Worm (Caenorhabditis elegans) whole organism, L4/young adult: Measurements from ENCODE around the gene K08D10.13.
"Not testable (repeated sequence)": the region's sequence is repeated elsewhere in the genome, so short reads cannot be mapped to it uniquely, and the experiment has no call there.

Experiments
- W03F9.2 ChIP-seq: fragments of 150-350 bp; optimal IDR thresholded peaks from 2 replicates; lab custom pipeline; 2014; ENCODE audit warnings: missing biosample characterization, missing genetic modification characterization
- dao-5 ChIP-seq: sonication (generic microtip); optimal IDR thresholded peaks from 2 replicates; lab custom pipeline; 2016; ENCODE audit warnings: missing genotype, missing genetic modification characterization, moderate library complexity, missing compliant biosample characterization
- him-1 ChIP-seq: sonication (generic microtip); optimal IDR thresholded peaks from 2 replicates; lab custom pipeline; 2016; ENCODE audit warnings: missing genotype, missing genetic modification reagents, missing genetic modification characterization, missing compliant biosample characterization

Gene K08D10.13

DNA sequence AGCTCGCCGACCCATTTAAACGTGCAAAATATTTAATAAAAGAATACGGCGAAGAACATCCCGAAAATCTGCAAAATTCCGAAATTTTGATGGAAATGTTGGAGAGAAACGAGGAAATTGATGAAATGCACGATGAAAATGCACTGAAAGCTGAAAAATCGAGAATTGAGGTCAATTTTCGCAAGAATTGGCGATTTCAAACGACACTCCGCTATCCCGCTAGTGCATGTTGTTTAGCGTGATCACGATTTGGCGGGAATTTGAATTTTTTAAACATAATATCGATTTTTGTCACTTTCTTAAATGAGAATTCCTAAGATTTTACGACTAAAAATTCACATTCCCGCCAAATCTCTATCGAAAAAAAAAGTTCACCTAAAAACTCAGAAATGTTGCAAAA, 6.2 kb upstream of the K08D10.13 start:
- TF ChIP-seq W03F9.2 (tag; lab: Kevin White, UChicago): no peak
- TF ChIP-seq him-1 (tag; lab: Kevin White, UChicago): no peak
- TF ChIP-seq dao-5 (tag; lab: Kevin White, UChicago): no peak

DNA sequence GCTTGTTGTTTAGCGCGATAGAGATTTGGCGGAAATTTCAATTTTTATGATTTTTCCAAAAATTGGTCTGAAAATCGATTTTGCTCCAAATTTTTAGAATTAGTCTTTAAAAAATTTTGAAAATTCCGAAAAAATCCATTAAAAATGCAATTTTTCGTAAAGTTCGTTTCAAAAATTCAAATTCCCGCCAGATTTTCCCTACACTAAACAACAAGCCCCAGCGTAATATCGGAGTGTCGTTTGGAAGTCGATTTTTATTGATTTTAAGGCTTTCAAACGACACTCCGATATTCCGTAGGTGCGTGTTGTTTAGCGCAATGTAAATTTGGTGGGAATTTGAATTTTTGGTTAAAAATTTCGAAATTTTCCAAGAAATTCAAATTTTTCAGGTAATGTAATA, 5.3 kb upstream of the K08D10.13 start:
- TF ChIP-seq dao-5 (tag; lab: Kevin White, UChicago) (no peak), W03F9.2 (tag; lab: Kevin White, UChicago) (no peak), him-1 (tag; lab: Kevin White, UChicago) (no peak)

DNA sequence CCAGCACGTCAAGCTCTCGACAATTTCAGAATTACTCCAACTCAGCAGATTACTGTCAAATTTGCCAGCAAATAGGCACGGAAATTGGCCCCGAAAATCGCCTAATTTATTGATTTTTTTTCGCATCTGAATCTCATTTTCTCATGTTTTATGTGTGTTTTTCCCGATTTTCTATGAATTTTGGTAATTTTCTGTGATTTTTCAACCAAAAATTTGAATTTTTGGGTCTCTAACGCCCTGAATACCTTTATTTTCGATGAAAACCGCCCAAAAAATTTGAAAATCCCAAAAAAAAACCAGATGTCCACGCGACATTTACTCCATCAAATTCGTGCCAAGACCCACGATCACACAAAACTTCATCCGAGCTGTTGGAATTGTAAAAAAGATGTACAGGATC, 4.7 kb upstream of the K08D10.13 start, which contains the start of gene dnj-15:
dnj-15 (plus strand) TSS at position 301 of the 400 bp plus-strand sequence.
- TF ChIP-seq him-1 (tag; lab: Kevin White, UChicago) (no peak), dao-5 (tag; lab: Kevin White, UChicago) (no peak), W03F9.2 (tag; lab: Kevin White, UChicago) (no peak)

- TF ChIP-seq W03F9.2 (tag; lab: Kevin White, UChicago): no peak
Measured at ce11 chrIV:4173789-4174188, 2.4 kb upstream of the K08D10.13 start, which contains the start of gene rnp-3. Gene rnp-3 (plus strand): TSS chrIV:4174089.

ce11 chrIV:4172242-4172641, 861 bp upstream of the K08D10.13 start:
- TF ChIP-seq him-1 (tag; lab: Kevin White, UChicago) (no peak), dao-5 (tag; lab: Kevin White, UChicago) (no peak), W03F9.2 (tag; lab: Kevin White, UChicago) (no peak)

ce11 chrIV:4167296-4167695, 4.1 kb downstream of the K08D10.13 start:
- TF ChIP-seq him-1 (tag; lab: Kevin White, UChicago) (no peak), W03F9.2 (tag; lab: Kevin White, UChicago) (no peak), dao-5 (tag; lab: Kevin White, UChicago) (no peak)

DNA sequence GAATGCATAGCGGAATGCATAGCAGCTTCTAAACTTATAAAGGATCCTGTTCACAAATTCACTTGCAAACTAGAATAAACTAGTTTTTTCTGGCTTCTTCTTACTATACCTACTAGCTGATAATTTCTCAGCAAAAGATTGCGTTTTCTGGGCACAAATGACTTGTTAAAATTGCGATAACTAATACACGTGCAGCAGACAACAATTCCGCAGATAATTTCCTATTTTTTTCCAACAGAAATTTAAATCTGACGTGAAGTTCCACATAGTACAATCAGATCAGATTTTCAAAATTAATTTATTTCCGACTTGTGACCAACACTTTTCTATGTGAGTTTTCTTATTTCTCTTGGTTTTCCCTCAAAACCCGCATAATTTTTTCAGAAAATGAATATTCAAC, 7.0 kb downstream of the K08D10.13 start, which contains the start of gene scrm-8:
scrm-8 (plus strand) TSS at position 301 of the 400 bp plus-strand sequence.
- no peak for TF ChIP-seq him-1 (tag; lab: Kevin White, UChicago)
- TF ChIP-seq dao-5 (tag; lab: Kevin White, UChicago): no peak
- TF ChIP-seq W03F9.2 (tag; lab: Kevin White, UChicago): no peak

DNA sequence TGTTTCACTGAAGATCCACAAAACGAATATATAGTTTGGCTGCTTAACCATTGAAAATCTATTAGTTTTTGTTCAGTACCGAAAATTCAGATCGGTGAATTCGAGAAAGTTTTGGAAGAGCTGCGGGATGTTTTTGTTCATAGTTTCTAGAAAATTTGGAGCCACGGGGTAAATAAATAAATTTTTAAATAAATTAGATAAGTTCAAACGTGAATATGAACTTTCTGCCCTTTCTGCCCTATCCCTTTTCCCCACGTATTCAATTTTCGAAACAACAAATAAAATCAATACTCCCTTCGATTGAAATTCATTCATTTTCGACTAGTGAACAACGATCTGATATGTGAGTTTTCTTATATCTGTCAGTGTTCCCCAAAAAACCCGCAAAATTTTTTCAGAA, 9.3 kb downstream of the K08D10.13 start, which contains the start of gene scrm-5:
scrm-5 (plus strand) TSS at position 301 of the 400 bp plus-strand sequence.
- TF ChIP-seq dao-5 (tag; lab: Kevin White, UChicago) (no peak), him-1 (tag; lab: Kevin White, UChicago) (no peak), W03F9.2 (tag; lab: Kevin White, UChicago) (no peak)

DNA sequence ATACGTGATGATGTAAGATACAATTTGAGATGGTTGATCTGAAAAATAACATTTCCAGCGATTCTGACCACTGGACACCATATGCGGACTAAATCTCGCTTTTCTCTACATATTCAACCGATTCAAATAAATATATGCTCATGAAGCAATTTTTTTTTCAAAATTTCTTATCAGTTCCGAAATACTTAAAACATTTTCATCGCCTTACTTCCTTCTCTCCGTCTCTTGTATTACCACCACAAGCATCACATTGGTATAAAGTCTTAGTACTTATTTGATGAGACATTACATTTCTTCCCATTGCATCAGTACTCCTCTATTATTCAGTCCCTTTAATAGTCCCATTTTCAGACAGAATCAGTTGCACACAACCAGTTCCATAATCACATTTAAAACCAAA, 16.7 kb downstream of the K08D10.13 start, which contains the start of gene K08D10.14:
K08D10.14 (plus strand) TSS at position 301 of the 400 bp plus-strand sequence.
- TF ChIP-seq him-1 (tag; lab: Kevin White, UChicago): no peak
- no peak for TF ChIP-seq W03F9.2 (tag; lab: Kevin White, UChicago)
- TF ChIP-seq dao-5 (tag; lab: Kevin White, UChicago): no peak

ce11 chrIV:4152143-4152542, 19.2 kb downstream of the K08D10.13 start, which contains the start of the genes K08D10.10 and R07C12.1:
Gene K08D10.10 (plus strand): TSS chrIV:4152235.
Gene R07C12.1 (plus strand): TSS chrIV:4152456.
- TF ChIP-seq him-1 (tag; lab: Kevin White, UChicago) (no peak), W03F9.2 (tag; lab: Kevin White, UChicago) (no peak), dao-5 (tag; lab: Kevin White, UChicago) (no peak)

DNA sequence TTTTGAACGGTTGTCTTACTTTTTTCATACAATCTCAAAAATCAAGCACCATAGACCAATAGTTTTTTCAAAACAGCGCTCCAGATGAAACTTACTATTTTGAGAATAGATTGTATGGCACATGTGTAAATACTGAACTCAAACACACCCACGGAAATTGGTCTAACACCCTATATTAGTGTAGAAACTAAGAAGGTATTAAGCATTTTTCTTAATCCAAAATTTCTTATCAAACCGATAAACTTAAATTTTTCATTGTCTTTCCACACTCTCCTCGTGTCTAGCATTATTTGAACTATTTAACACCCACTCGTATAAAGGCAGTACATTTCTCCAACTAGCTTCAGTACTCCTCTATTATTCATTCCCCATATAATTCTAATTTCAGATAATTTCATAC, 21.2 kb downstream of the K08D10.13 start:
- TF ChIP-seq dao-5 (tag; lab: Kevin White, UChicago) (no peak), W03F9.2 (tag; lab: Kevin White, UChicago) (no peak), him-1 (tag; lab: Kevin White, UChicago) (no peak)

DNA sequence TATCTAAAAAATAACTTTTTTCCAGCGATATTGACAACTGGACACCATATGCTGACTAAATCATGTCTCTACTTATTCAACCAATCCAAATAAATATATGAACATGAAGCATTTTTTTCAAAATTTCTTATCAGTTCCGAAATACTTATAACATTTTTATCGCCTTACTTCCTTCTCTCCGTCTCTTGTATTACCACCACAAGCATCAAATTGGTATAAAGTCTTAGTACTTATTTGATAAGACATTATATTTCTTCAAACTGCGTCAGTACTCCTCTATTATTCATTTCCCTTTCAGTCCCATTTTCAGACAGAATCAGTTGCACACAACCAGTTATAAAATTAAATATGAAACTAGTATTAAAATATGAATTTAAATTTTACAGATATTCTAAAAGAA, 23.5 kb downstream of the K08D10.13 start:
- TF ChIP-seq him-1 (tag; lab: Kevin White, UChicago): no peak
- TF ChIP-seq W03F9.2 (tag; lab: Kevin White, UChicago): no peak
- TF ChIP-seq dao-5 (tag; lab: Kevin White, UChicago): no peak

DNA sequence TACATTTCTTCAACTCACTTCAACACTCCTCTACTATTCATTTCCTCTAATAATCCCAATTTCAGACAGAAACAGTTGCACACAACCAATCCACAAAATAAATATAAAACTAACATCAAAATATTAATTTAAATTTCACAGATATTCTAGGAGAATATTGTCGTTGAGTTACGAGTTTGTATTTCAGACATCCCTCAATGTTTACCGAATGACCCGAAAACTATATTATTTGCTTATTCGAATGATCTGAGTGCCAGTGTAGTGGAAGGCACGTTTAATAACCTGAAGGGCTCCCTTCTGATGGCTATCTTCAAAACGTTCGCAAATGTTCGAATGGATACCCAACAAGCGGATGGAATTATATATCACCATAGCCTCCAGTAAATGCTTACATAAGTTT, 26.6 kb downstream of the K08D10.13 start, which contains the start of gene R07C12.3:
R07C12.3 (plus strand) TSS at position 301 of the 400 bp plus-strand sequence.
- TF ChIP-seq him-1 (tag; lab: Kevin White, UChicago) (no peak), W03F9.2 (tag; lab: Kevin White, UChicago) (no peak), dao-5 (tag; lab: Kevin White, UChicago) (no peak)

- not testable (repeated sequence) for TF ChIP-seq him-1, W03F9.2, dao-5 (tag; lab: Kevin White, UChicago)
Measured at ce11 chrIV:4142986-4143385, 28.4 kb downstream of the K08D10.13 start, which contains the start of gene F49F1.12. Gene F49F1.12 (minus strand): TSS chrIV:4143086.
